Worm (Caenorhabditis elegans) whole organism, L2 larva: Measurements from ENCODE around the gene sri-69.

Experiments used
- Y55F3AM.14 ChIP-seq: fragments of 200-800 bp; sonication (Bioruptor generic); optimal IDR thresholded peaks from 2 replicates; lab custom pipeline; 2018; ENCODE audit warnings: mild to moderate bottlenecking, missing genetic modification characterization, missing compliant biosample characterization
- ama-1 ChIP-seq: fragments of 150-350 bp; optimal IDR thresholded peaks from 2 replicates; lab custom pipeline; 2018; ENCODE audit warnings: inconsistent platforms
- crh-2 ChIP-seq: sonication (generic microtip); optimal IDR thresholded peaks from 2 replicates; lab custom pipeline; 2017; ENCODE audit warnings: missing biosample characterization, missing genetic modification characterization
- nhr-10 ChIP-seq: sonication (generic microtip); optimal IDR thresholded peaks from 2 replicates; lab custom pipeline; 2017; ENCODE audit warnings: missing biosample characterization, missing genetic modification characterization
- nhr-6 ChIP-seq: fragments of 150-350 bp; optimal IDR thresholded peaks from 2 replicates; lab custom pipeline; 2014; ENCODE audit warnings: missing biosample characterization, missing genetic modification characterization
- ztf-11 ChIP-seq: sonication (generic microtip); optimal IDR thresholded peaks from 2 replicates; lab custom pipeline; 2017; ENCODE audit warnings: missing biosample characterization, missing genetic modification characterization

DNA sequence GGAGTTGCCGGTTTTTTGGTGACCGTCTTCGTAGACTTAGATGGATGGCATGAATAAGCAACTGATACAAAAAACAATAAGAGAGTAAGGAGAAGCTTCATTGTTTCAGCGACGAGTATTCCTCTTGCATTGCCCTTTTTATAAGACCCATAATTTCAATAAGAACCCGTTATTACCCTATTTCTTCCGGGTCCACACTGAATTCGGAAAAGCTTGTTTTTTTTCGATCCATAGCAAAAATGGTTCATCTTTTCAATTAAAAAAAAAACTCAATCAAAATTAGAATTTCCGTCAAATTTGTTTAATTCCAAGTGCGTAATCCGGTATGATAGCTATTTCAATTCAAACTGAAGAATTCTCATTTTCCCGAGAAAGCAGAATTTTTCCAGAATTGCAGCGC lies 21.2 kb downstream of the sri-69 start, which contains the start of gene Y102A5C.40:
- TF ChIP-seq nhr-10: no peak
- TF ChIP-seq nhr-6 (tag; lab: Kevin White, UChicago): no peak
- no peak for TF ChIP-seq ama-1
- TF ChIP-seq crh-2 (tag; lab: Kevin White, UChicago): no peak
- no peak for TF ChIP-seq Y55F3AM.14 (GFP tag; lab: Kevin White, UChicago)
- TF ChIP-seq ztf-11 (tag; lab: Kevin White, UChicago): no peak
